Fruit fly (Drosophila melanogaster): ENCODE data around the gene Sgt.

Gene Sgt

DNA sequence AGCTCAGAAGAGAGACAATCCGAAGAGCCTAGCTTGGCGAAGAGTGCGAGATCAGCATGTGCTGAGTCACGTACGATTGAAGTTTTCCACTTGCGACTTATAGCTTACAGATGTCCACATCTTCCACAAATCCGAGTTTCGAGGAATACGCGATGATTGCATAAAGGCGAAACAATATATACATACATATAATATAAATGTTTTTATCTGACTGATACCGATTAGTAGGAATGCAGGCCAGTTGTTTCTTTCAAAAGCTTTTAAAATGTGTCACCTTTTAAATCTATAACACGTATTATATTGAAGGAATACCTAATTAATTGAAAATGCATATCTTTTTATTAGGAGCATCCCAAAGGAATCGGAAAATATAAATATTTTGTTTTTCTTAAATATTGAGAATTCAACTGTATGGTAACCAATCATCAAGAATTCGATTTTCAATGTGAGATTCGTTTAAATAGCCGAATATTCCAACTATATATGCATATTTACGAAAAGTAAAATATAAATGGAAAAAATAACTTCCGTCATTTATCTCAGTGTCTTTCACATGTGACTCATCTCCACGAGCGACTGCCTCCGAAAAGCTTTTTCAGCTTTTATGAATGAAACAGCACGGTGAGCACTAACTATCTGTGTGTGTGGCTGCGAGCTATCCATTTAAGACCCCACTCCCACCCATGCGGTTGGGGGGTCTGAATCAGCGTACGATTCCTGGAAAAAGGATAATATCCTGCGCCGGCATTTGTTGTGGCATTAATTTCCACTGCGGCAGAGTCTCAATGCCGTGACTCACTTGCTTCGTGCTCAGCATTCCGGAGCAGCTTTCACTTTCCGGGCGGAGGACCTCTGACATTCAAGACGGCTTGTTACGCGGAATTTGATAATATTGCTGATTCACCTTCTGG is 20.6 kb upstream of the Sgt start (continued):
- TF ChIP-seq CG12104 (GFP tag; optimal IDR thresholded peaks at IDR 0.05): peak; percentile 40
- TF ChIP-seq Spps (tag; optimal IDR thresholded peaks at IDR 0.05): no peak
- TF ChIP-seq seq (GFP tag; IDR thresholded peaks at IDR 0.05): 0 out of 2 replicates have a peak, but pooled peaks have one; percentile 43
- TF ChIP-seq CG13123 (GFP tag; optimal IDR thresholded peaks at IDR 0.05): peak; percentile 10
- TF ChIP-seq pnt (GFP tag; optimal IDR thresholded peaks at IDR 0.05): peak; percentile 4
- peak; percentile 49; the same call in 2 of the 3 replicates for TF ChIP-seq CG14050 (GFP tag; IDR thresholded peaks at IDR 0.05)
- no peak for TF ChIP-seq cato (GFP tag; optimal IDR thresholded peaks at IDR 0.05; ENCODE audit: borderline replicate concordance)
- peak; percentile 29 to 45 for TF ChIP-seq dpn (GFP tag; optimal IDR thresholded peaks at IDR 0.05)
- no peak for TF ChIP-seq wek (GFP tag; optimal IDR thresholded peaks at IDR 0.05)
- TF ChIP-seq CG4424 (GFP tag; optimal IDR thresholded peaks at IDR 0.05): peak; percentile 51
- TF ChIP-seq Ssrp (tag; optimal IDR thresholded peaks at IDR 0.05): no peak
- no peak for TF ChIP-seq CG42726 (GFP tag; IDR thresholded peaks at IDR 0.05; ENCODE audit: partially characterized antibody)
- no peak for TF ChIP-seq wdn (GFP tag; IDR thresholded peaks at IDR 0.05)
- TF ChIP-seq MESR4 (GFP tag; optimal IDR thresholded peaks at IDR 0.05): no peak
- no peak for TF ChIP-seq Adf1 (GFP tag; IDR thresholded peaks at IDR 0.05)
- no peak for TF ChIP-seq so (GFP tag; IDR thresholded peaks at IDR 0.05)
- no peak for TF ChIP-seq Kr (GFP tag; optimal IDR thresholded peaks at IDR 0.05)
- TF ChIP-seq gsb (GFP tag; IDR thresholded peaks at IDR 0.05): no peak
- no peak for TF ChIP-seq prd (optimal IDR thresholded peaks at IDR 0.05)
- TF ChIP-seq prd (GFP tag; IDR thresholded peaks at IDR 0.05): no peak
- no peak for TF ChIP-seq CG33557 (GFP tag; optimal IDR thresholded peaks at IDR 0.05)
- TF ChIP-seq lmd (GFP tag; IDR thresholded peaks at IDR 0.05): no peak
- no peak for TF ChIP-seq CG7928 (GFP tag; optimal IDR thresholded peaks at IDR 0.05)
- TF ChIP-seq CG8765 (GFP tag; IDR thresholded peaks at IDR 0.05): no peak
- peak; percentile 32 for TF ChIP-seq eyg (GFP tag; optimal IDR thresholded peaks at IDR 0.05)
- no peak for TF ChIP-seq Tbp (GFP tag; optimal IDR thresholded peaks at IDR 0.05)
- TF ChIP-seq pan (optimal IDR thresholded peaks at IDR 0.05): no peak
- TF ChIP-seq pan (GFP tag; optimal IDR thresholded peaks at IDR 0.05 in 1 of 2, IDR thresholded peaks at IDR 0.05 in 1 of 2): peak in 1 of 2 experiments; percentile 76
- TF ChIP-seq CG7372 (GFP tag; IDR thresholded peaks at IDR 0.05): no peak
- no peak for TF ChIP-seq salm (tag; optimal IDR thresholded peaks at IDR 0.05)
- TF ChIP-seq rib (GFP tag; IDR thresholded peaks at IDR 0.05): peak; percentile 10; the same call in 1 of the 2 replicates
- no peak for TF ChIP-seq cg (GFP tag; optimal IDR thresholded peaks at IDR 0.05)
- TF ChIP-seq Sin3A (optimal IDR thresholded peaks at IDR 0.05): no peak
- no peak for TF ChIP-seq Opbp (GFP tag; IDR thresholded peaks at IDR 0.05; ENCODE audit: partially characterized antibody)
- TF ChIP-seq ATbp (GFP tag; optimal IDR thresholded peaks at IDR 0.05): peak; percentile 41
- no peak for TF ChIP-seq dimm (GFP tag; IDR thresholded peaks at IDR 0.05)
- no peak for TF ChIP-seq CG2202 (tag; optimal IDR thresholded peaks at IDR 0.05)
- TF ChIP-seq HLH54F (GFP tag; optimal IDR thresholded peaks at IDR 0.05): peak; percentile 27
- peak; percentile 11 for TF ChIP-seq CG13624 (GFP tag; optimal IDR thresholded peaks at IDR 0.05)
- TF ChIP-seq CG17568 (GFP tag; optimal IDR thresholded peaks at IDR 0.05): peak; percentile 22
- peak; percentile 46 for TF ChIP-seq Deaf1 (tag; optimal IDR thresholded peaks at IDR 0.05)
- TF ChIP-seq CG8281 (tag; optimal IDR thresholded peaks at IDR 0.05): peak; percentile 21
- peak; percentile 34 for TF ChIP-seq Oaz (GFP tag; IDR thresholded peaks at IDR 0.05)
- TF ChIP-seq CG15696 (tag; optimal IDR thresholded peaks at IDR 0.05): no peak
- peak; percentile 21 for TF ChIP-seq CG4854 (GFP tag; optimal IDR thresholded peaks at IDR 0.05)
- TF ChIP-seq NFAT (GFP tag; IDR thresholded peaks at IDR 0.05): no peak; the same call in 1 of the 2 replicates
- TF ChIP-seq bowl (GFP tag; IDR thresholded peaks at IDR 0.05): no peak
- peak; percentile 17 for TF ChIP-seq maf-S (GFP tag; optimal IDR thresholded peaks at IDR 0.05)
- TF ChIP-seq CG1233 (GFP tag; optimal IDR thresholded peaks at IDR 0.05): peak; percentile 63
- TF ChIP-seq unc-4 (GFP tag; IDR thresholded peaks at IDR 0.05; ENCODE audit: partially characterized antibody): no peak
